Fruit fly (Drosophila melanogaster) whole organism, embryonic: ENCODE results near the gene Girdin.

Experiments
- Abd-B ChIP-seq: fragments of 200-800 bp; sonication (Bioruptor generic); optimal IDR thresholded peaks from 2 replicates; lab custom pipeline; 2018; ENCODE audit warnings: missing biosample characterization, mild to moderate bottlenecking, missing genetic modification characterization, moderate library complexity
- Atf6 ChIP-seq: fragments of 200-800 bp; sonication (Bioruptor generic); IDR thresholded peaks from 2 replicates; pipeline ENCODE4 v1.3.6; 2022; ENCODE audit warnings: missing biosample characterization, missing genetic modification characterization
- CG10321 ChIP-seq: fragments of 200-800 bp; sonication (Bioruptor generic); IDR thresholded peaks from 2 replicates; pipeline ENCODE4 v1.3.6; 2022; ENCODE audit warnings: missing biosample characterization, missing genetic modification characterization
- CG10462 ChIP-seq: fragments of 200-800 bp; sonication (Bioruptor generic); optimal IDR thresholded peaks from 2 replicates; lab custom pipeline; 2016; ENCODE audit warnings: missing biosample characterization, missing genetic modification characterization
- CG12155 ChIP-seq: fragments of 200-800 bp; sonication (Bioruptor generic); optimal IDR thresholded peaks from 3 replicates; lab custom pipeline; 2016; ENCODE audit warnings: missing biosample characterization, missing genetic modification characterization
- CG12659 ChIP-seq: fragments of 200-800 bp; sonication (Bioruptor generic); optimal IDR thresholded peaks from 3 replicates; lab custom pipeline; 2017; ENCODE audit warnings: mild to moderate bottlenecking, missing biosample characterization, missing genetic modification reagents, missing genetic modification characterization
- CG12744 ChIP-seq: fragments of 200-800 bp; sonication (Bioruptor generic); optimal IDR thresholded peaks from 2 replicates; lab custom pipeline; 2016; ENCODE audit warnings: missing biosample characterization, missing genetic modification characterization
- CG14710 ChIP-seq: fragments of 200-800 bp; sonication (Bioruptor generic); optimal IDR thresholded peaks from 3 replicates; lab custom pipeline; 2019; ENCODE audit warnings: missing biosample characterization, mild to moderate bottlenecking, missing genetic modification characterization, moderate library complexity
- CG15073 ChIP-seq: fragments of 200-800 bp; sonication (Bioruptor generic); optimal IDR thresholded peaks from 2 replicates; lab custom pipeline; 2016; ENCODE audit warnings: missing biosample characterization, missing genetic modification characterization
- CG17568 ChIP-seq: fragments of 200-800 bp; sonication (Bioruptor generic); optimal IDR thresholded peaks from 2 replicates; lab custom pipeline; 2018; ENCODE audit warnings: missing biosample characterization, mild to moderate bottlenecking, missing genetic modification characterization, moderate library complexity
- CG18011 ChIP-seq: fragments of 200-800 bp; sonication (Bioruptor generic); optimal IDR thresholded peaks from 2 replicates; lab custom pipeline; 2017; ENCODE audit warnings: missing biosample characterization, missing genetic modification characterization, mild to moderate bottlenecking, moderate library complexity, missing genotype
- CG18619 ChIP-seq: fragments of 200-800 bp; sonication (Bioruptor generic); optimal IDR thresholded peaks from 3 replicates; lab custom pipeline; 2017; ENCODE audit warnings: missing biosample characterization, mild to moderate bottlenecking, missing genetic modification characterization
- CG2875 ChIP-seq: fragments of 200-800 bp; sonication (Bioruptor generic); optimal IDR thresholded peaks from 2 replicates; lab custom pipeline; 2017; ENCODE audit warnings: missing biosample characterization, mild to moderate bottlenecking, missing genetic modification characterization, missing genetic modification reagents
- CG2889 ChIP-seq: fragments of 200-800 bp; sonication (Bioruptor generic); IDR thresholded peaks from 3 replicates; pipeline ENCODE4 v1.3.6; 2022; ENCODE audit warnings: missing biosample characterization, missing genetic modification characterization
- CG30020 ChIP-seq: fragments of 200-800 bp; optimal IDR thresholded peaks from 2 replicates; lab custom pipeline; 2019; ENCODE audit warnings: missing biosample characterization, mild to moderate bottlenecking, missing genetic modification characterization, moderate library complexity
- CG30431 ChIP-seq: fragments of 200-800 bp; sonication (Bioruptor generic); optimal IDR thresholded peaks from 2 replicates; lab custom pipeline; 2017; ENCODE audit warnings: missing biosample characterization, missing genetic modification characterization
- CG31224 ChIP-seq: fragments of 200-800 bp; sonication (Bioruptor generic); IDR thresholded peaks from 2 replicates; pipeline ENCODE4 v1.3.6; 2022; ENCODE audit warnings: missing biosample characterization, missing genetic modification characterization
- CG3281 ChIP-seq: fragments of 200-800 bp; sonication (Bioruptor generic); optimal IDR thresholded peaks from 3 replicates; lab custom pipeline; 2017; ENCODE audit warnings: missing biosample characterization, mild to moderate bottlenecking, missing genetic modification characterization
- CG4282 ChIP-seq: fragments of 200-800 bp; sonication (Bioruptor generic); optimal IDR thresholded peaks from 2 replicates; lab custom pipeline; 2016; ENCODE audit warnings: missing biosample characterization, missing genetic modification characterization
- CG4617 ChIP-seq: fragments of 200-800 bp; sonication (Bioruptor generic); optimal IDR thresholded peaks from 3 replicates; lab custom pipeline; 2016; ENCODE audit warnings: missing biosample characterization, missing genetic modification characterization, borderline replicate concordance
- CG4707 ChIP-seq: fragments of 200-800 bp; sonication (Bioruptor generic); optimal IDR thresholded peaks from 2 replicates; lab custom pipeline; 2018; ENCODE audit warnings: missing biosample characterization, mild to moderate bottlenecking, missing genetic modification characterization, moderate library complexity
- CG6689 ChIP-seq: fragments of 200-800 bp; sonication (Bioruptor generic); IDR thresholded peaks from 2 replicates; pipeline ENCODE4 v1.3.6; 2022; ENCODE audit warnings: missing biosample characterization, missing genetic modification characterization
- CG7963 ChIP-seq: fragments of 200-800 bp; sonication (Bioruptor generic); IDR thresholded peaks from 3 replicates; pipeline ENCODE4 v1.3.6; 2022; ENCODE audit warnings: missing biosample characterization, missing genetic modification characterization; ENCODE audit not compliant: partially characterized antibody
- CG8281 ChIP-seq: fragments of 200-800 bp; sonication (Bioruptor generic); optimal IDR thresholded peaks from 2 replicates; lab custom pipeline; 2018; ENCODE audit warnings: missing biosample characterization, mild to moderate bottlenecking, missing genetic modification characterization, moderate library complexity
- CG9817 ChIP-seq: fragments of 200-800 bp; sonication (Bioruptor generic); optimal IDR thresholded peaks from 2 replicates; lab custom pipeline; 2018; ENCODE audit warnings: missing biosample characterization, mild to moderate bottlenecking, missing genetic modification characterization, moderate library complexity
- Dek ChIP-seq: fragments of 200-800 bp; sonication (Bioruptor generic); optimal IDR thresholded peaks from 3 replicates; lab custom pipeline; 2019; ENCODE audit warnings: missing biosample characterization, mild to moderate bottlenecking, missing genetic modification characterization, moderate library complexity
- Dip2 ChIP-seq: fragments of 200-800 bp; sonication (Bioruptor generic); IDR thresholded peaks from 2 replicates; pipeline ENCODE4 v1.3.6; 2022; ENCODE audit warnings: missing biosample characterization, missing genetic modification characterization
- Dip3 ChIP-seq: fragments of 200-800 bp; sonication (Bioruptor generic); optimal IDR thresholded peaks from 3 replicates; lab custom pipeline; 2016; ENCODE audit warnings: missing biosample characterization, missing genetic modification characterization
- ERR ChIP-seq: fragments of 200-800 bp; sonication (Bioruptor generic); optimal IDR thresholded peaks from 2 replicates; lab custom pipeline; 2016; ENCODE audit warnings: missing biosample characterization, missing genetic modification characterization
- Ets97D ChIP-seq: fragments of 200-800 bp; sonication (Bioruptor generic); optimal IDR thresholded peaks from 3 replicates; lab custom pipeline; 2016; ENCODE audit warnings: missing biosample characterization, missing genetic modification characterization
- HLH54F ChIP-seq: fragments of 200-800 bp; sonication (Bioruptor generic); optimal IDR thresholded peaks from 3 replicates; lab custom pipeline; 2016; ENCODE audit warnings: missing biosample characterization, missing genetic modification characterization
- Hand ChIP-seq: fragments of 200-800 bp; sonication (Bioruptor generic); optimal IDR thresholded peaks from 2 replicates; lab custom pipeline; 2017; ENCODE audit warnings: mild to moderate bottlenecking, missing biosample characterization, missing genetic modification reagents, missing genetic modification characterization
- Max ChIP-seq: fragments of 200-800 bp; sonication (Bioruptor generic); optimal IDR thresholded peaks from 2 replicates; lab custom pipeline; 2016; ENCODE audit warnings: missing biosample characterization, mild to moderate bottlenecking, missing genetic modification characterization
- NC2β ChIP-seq: fragments of 200-800 bp; sonication (Bioruptor generic); optimal IDR thresholded peaks from 2 replicates; lab custom pipeline; 2016; ENCODE audit warnings: missing biosample characterization, missing genetic modification characterization
- Optix ChIP-seq: fragments of 200-800 bp; sonication (Bioruptor generic); IDR thresholded peaks from 3 replicates; pipeline ENCODE4 v1.3.6; 2022; ENCODE audit warnings: missing biosample characterization, missing genetic modification characterization
- cg ChIP-seq: fragments of 200-800 bp; sonication (Bioruptor generic); optimal IDR thresholded peaks from 3 replicates; lab custom pipeline; 2019; ENCODE audit warnings: missing biosample characterization, mild to moderate bottlenecking, missing genetic modification characterization, moderate library complexity
- lilli ChIP-seq: fragments of 200-800 bp; sonication (Bioruptor generic); optimal IDR thresholded peaks from 3 replicates; lab custom pipeline; 2016; ENCODE audit warnings: missing biosample characterization, missing genetic modification characterization
- luna ChIP-seq: fragments of 200-800 bp; sonication (Bioruptor generic); optimal IDR thresholded peaks from 2 replicates; lab custom pipeline; 2016; ENCODE audit warnings: missing biosample characterization, missing genetic modification characterization
- phol ChIP-seq: fragments of 200-800 bp; sonication (Bioruptor generic); optimal IDR thresholded peaks from 3 replicates; lab custom pipeline; 2018; ENCODE audit warnings: missing biosample characterization, mild to moderate bottlenecking, missing genetic modification characterization, moderate library complexity
- row ChIP-seq: fragments of 200-800 bp; sonication (Bioruptor generic); IDR thresholded peaks from 3 replicates; pipeline ENCODE4 v1.3.6; 2022; ENCODE audit warnings: missing biosample characterization, missing genetic modification characterization
- scrt ChIP-seq: fragments of 200-800 bp; sonication (Bioruptor generic); optimal IDR thresholded peaks from 2 replicates; lab custom pipeline; 2018; ENCODE audit warnings: missing biosample characterization, mild to moderate bottlenecking, missing genetic modification characterization, moderate library complexity
- slp2 ChIP-seq: fragments of 200-800 bp; sonication (Bioruptor generic); optimal IDR thresholded peaks from 2 replicates; lab custom pipeline; 2016; ENCODE audit warnings: missing biosample characterization, missing genetic modification characterization
- so ChIP-seq: fragments of 200-800 bp; sonication (Bioruptor generic); IDR thresholded peaks from 3 replicates; pipeline ENCODE4 v1.3.6; 2022; ENCODE audit warnings: missing biosample characterization, missing genetic modification characterization
- tap ChIP-seq: fragments of 200-800 bp; optimal IDR thresholded peaks from 3 replicates; lab custom pipeline; 2019; ENCODE audit warnings: missing biosample characterization, mild to moderate bottlenecking, missing genetic modification characterization, moderate library complexity
- twi ChIP-seq: fragments of 200-800 bp; optimal IDR thresholded peaks from 2 replicates; lab custom pipeline; 2019; ENCODE audit warnings: missing biosample characterization, mild to moderate bottlenecking, missing genetic modification characterization, moderate library complexity
- vfl ChIP-seq: fragments of 200-800 bp; sonication (Bioruptor generic); optimal IDR thresholded peaks from 2 replicates; lab custom pipeline; 2016; ENCODE audit warnings: missing biosample characterization, missing genetic modification characterization
- wdn ChIP-seq: fragments of 200-800 bp; sonication (Bioruptor generic); IDR thresholded peaks from 2 replicates; pipeline ENCODE4 v1.3.6; 2022; ENCODE audit warnings: missing biosample characterization, missing genetic modification characterization
- wor ChIP-seq: fragments of 200-800 bp; sonication (Bioruptor generic); IDR thresholded peaks from 2 replicates; pipeline ENCODE4 v1.3.6; 2022; ENCODE audit warnings: missing biosample characterization, missing genetic modification characterization

Girdin gene

dm6 chr3L:3148125-3149059 is 30.3 kb upstream of the Girdin start, which contains the start of the genes Usp5 and BtbVII (continued):
- TF ChIP-seq CG30431 (peak; percentile 6), CG15073 (GFP tag; lab: Kevin White, UChicago) (no peak), lilli (GFP tag; lab: Kevin White, UChicago) (peak; percentile 84), CG18011 (GFP tag; lab: Kevin White, UChicago) (no peak), twi (tag; lab: Kevin White, UChicago) (peak; percentile 18), CG6689 (GFP tag; lab: Robert Waterston, UW) (0 out of 2 replicates have a peak, but pooled peaks have one; percentile 27), CG10462 (GFP tag; lab: Kevin White, UChicago) (peak; percentile 46), slp2 (GFP tag; lab: Kevin White, UChicago) (peak; percentile 33), wdn (GFP tag; lab: Robert Waterston, UW) (0 out of 2 replicates have a peak, but pooled peaks have one; percentile 16), Optix (GFP tag; lab: Robert Waterston, UW) (peak; percentile 33; the same call in 1 of the 3 replicates), wor (GFP tag; lab: Robert Waterston, UW) (no peak), Max (GFP tag; lab: Kevin White, UChicago) (peak; percentile 43), scrt (GFP tag; lab: Kevin White, UChicago) (no peak), CG4617 (GFP tag; lab: Kevin White, UChicago) (peak; percentile 50), ERR (GFP tag; lab: Kevin White, UChicago) (peak; percentile 6), vfl (GFP tag; lab: Kevin White, UChicago) (peak; percentile 51), Ets97D (GFP tag; lab: Kevin White, UChicago) (peak; percentile 78), Dip2 (GFP tag; lab: Robert Waterston, UW) (no peak), CG14710 (tag; lab: Kevin White, UChicago) (peak; percentile 73), Dek (peak; percentile 46), luna (GFP tag; lab: Kevin White, UChicago) (peak; percentile 48), CG12744 (GFP tag; lab: Kevin White, UChicago) (peak; percentile 26), NC2β (GFP tag; lab: Kevin White, UChicago) (peak; percentile 59), CG17568 (GFP tag; lab: Kevin White, UChicago) (no peak), CG4282 (peak; percentile 20), phol (tag; lab: Kevin White, UChicago) (peak; percentile 98), Hand (GFP tag; lab: Kevin White, UChicago) (no peak), CG3281 (peak; percentile 44), CG4707 (GFP tag; lab: Kevin White, UChicago) (no peak), tap (tag; lab: Kevin White, UChicago) (no peak), cg (GFP tag; lab: Kevin White, UChicago) (no peak), CG7963 (GFP tag; lab: Robert Waterston, UW) (peak; percentile 80), Dip3 (peak; percentile 49), CG2889 (GFP tag; lab: Robert Waterston, UW) (no peak), CG18619 (peak; percentile 4), CG12659 (peak; percentile 65), CG12155 (GFP tag; lab: Kevin White, UChicago) (peak; percentile 45), Abd-B (no peak), so (0 out of 3 replicates have a peak, but pooled peaks have one; percentile 7), CG31224 (GFP tag; lab: Robert Waterston, UW) (0 out of 2 replicates have a peak, but pooled peaks have one; percentile 10), CG10321 (GFP tag; lab: Robert Waterston, UW) (no peak), CG8281 (no peak), CG30020 (peak; percentile 50), CG9817 (tag; lab: Kevin White, UChicago) (peak; percentile 39), row (peak; percentile 90), HLH54F (GFP tag; lab: Kevin White, UChicago) (peak; percentile 73), CG2875 (GFP tag; lab: Kevin White, UChicago) (no peak), Atf6 (GFP tag; lab: Robert Waterston, UW) (peak; percentile 43; the same call in 1 of the 2 replicates)
